Worm (Caenorhabditis elegans): ENCODE data around the gene F56D2.5.

- TF ChIP-seq tbx-7 (tag; optimal IDR thresholded peaks at IDR 0.05), result no peak
- no peak for TF ChIP-seq fkh-10 (GFP tag; optimal IDR thresholded peaks at IDR 0.05)
- no peak for TF ChIP-seq rnt-1 (tag; optimal IDR thresholded peaks at IDR 0.05)
- TF ChIP-seq ama-1 (optimal IDR thresholded peaks at IDR 0.05), result no peak
- no peak for TF ChIP-seq pha-2 (tag; optimal IDR thresholded peaks at IDR 0.05)
- TF ChIP-seq dve-1 (tag; optimal IDR thresholded peaks at IDR 0.05), result no peak
- TF ChIP-seq pha-4 (tag; optimal IDR thresholded peaks at IDR 0.05), result no peak
- TF ChIP-seq pqm-1 (tag; optimal IDR thresholded peaks at IDR 0.05), result no peak
- TF ChIP-seq pat-9 (tag; optimal IDR thresholded peaks at IDR 0.05), result no peak
- no peak for TF ChIP-seq tbx-2 (tag; optimal IDR thresholded peaks at IDR 0.05)
- no peak for TF ChIP-seq pag-3 (tag; optimal IDR thresholded peaks at IDR 0.05; ENCODE audit: borderline replicate concordance)
Measured at ce11 chrIII:5557246-5557819, 23.9 kb downstream of the F56D2.5 start, which contains the start of gene rpc-2.
